Worm (Caenorhabditis elegans) whole organism, young adult: ENCODE measurements around the gene lsm-8.

Source experiments
- B0019.2 ChIP-seq: fragments of 200-800 bp; sonication (Bioruptor generic); conservative IDR thresholded peaks from 2 replicates; pipeline ENCODE4 v1.3.6; 2022; ENCODE audit warnings: missing genetic modification reagents, missing genetic modification characterization, missing compliant biosample characterization
- B0035.1 ChIP-seq: sonication (generic microtip); optimal IDR thresholded peaks from 2 replicates; lab custom pipeline; 2016; ENCODE audit warnings: missing genetic modification characterization, mild to moderate bottlenecking, missing compliant biosample characterization, missing genotype, missing genetic modification reagents
- F23B12.7 ChIP-seq: sonication (generic microtip); optimal IDR thresholded peaks from 2 replicates; lab custom pipeline; 2017; ENCODE audit warnings: missing genetic modification characterization, mild to moderate bottlenecking, missing compliant biosample characterization, antibody characterized with exemption, moderate library complexity; ENCODE audit not compliant: insufficient read depth
- F39B2.1 ChIP-seq: fragments of 200-800 bp; sonication (Bioruptor generic); IDR thresholded peaks from 2 replicates; pipeline ENCODE4 v1.3.6; 2022; ENCODE audit warnings: missing genetic modification reagents, missing genetic modification characterization, missing compliant biosample characterization
- F49E8.2 ChIP-seq: sonication (generic microtip); optimal IDR thresholded peaks from 3 replicates; lab custom pipeline; 2017; ENCODE audit warnings: missing genetic modification characterization, mild to moderate bottlenecking, missing compliant biosample characterization, antibody characterized with exemption, moderate library complexity; ENCODE audit not compliant: insufficient read depth
- F57C9.4 ChIP-seq: sonication (generic microtip); optimal IDR thresholded peaks from 2 replicates; lab custom pipeline; 2017; ENCODE audit warnings: mild to moderate bottlenecking, missing genetic modification characterization, missing compliant biosample characterization
- Y79H2A.3 ChIP-seq: fragments of 200-800 bp; sonication (Bioruptor generic); conservative IDR thresholded peaks from 2 replicates; pipeline ENCODE4 v1.3.6; 2022; ENCODE audit warnings: missing genetic modification reagents, missing genetic modification characterization, missing compliant biosample characterization
- aptf-3 ChIP-seq: fragments of 200-800 bp; sonication (Bioruptor generic); IDR thresholded peaks from 2 replicates; pipeline ENCODE4 v1.3.6; 2022; ENCODE audit warnings: missing genetic modification characterization, missing compliant biosample characterization
- atf-7 ChIP-seq: sonication (generic microtip); optimal IDR thresholded peaks from 2 replicates; lab custom pipeline; 2017; ENCODE audit warnings: mild to moderate bottlenecking, missing genetic modification characterization, missing compliant biosample characterization
- attf-3 ChIP-seq: fragments of 200-800 bp; sonication (Bioruptor generic); conservative IDR thresholded peaks from 2 replicates; pipeline ENCODE4 v1.3.6; 2022; ENCODE audit warnings: missing genetic modification reagents, missing genetic modification characterization, missing compliant biosample characterization
- ccch-3 ChIP-seq: fragments of 200-800 bp; sonication (Bioruptor generic); optimal IDR thresholded peaks from 2 replicates; lab custom pipeline; 2018; ENCODE audit warnings: mild to moderate bottlenecking, missing genetic modification characterization, missing compliant biosample characterization
- ceh-27 ChIP-seq: fragments of 200-800 bp; sonication (Bioruptor generic); optimal IDR thresholded peaks from 2 replicates; lab custom pipeline; 2018; ENCODE audit warnings: mild to moderate bottlenecking, missing genetic modification characterization, moderate library complexity, missing compliant biosample characterization
- ceh-40 ChIP-seq: fragments of 200-800 bp; sonication (Bioruptor generic); IDR thresholded peaks from 2 replicates; pipeline ENCODE4 v1.3.6; 2022; ENCODE audit warnings: missing genetic modification characterization, missing compliant biosample characterization
- die-1 ChIP-seq: sonication (generic microtip); optimal IDR thresholded peaks from 2 replicates; lab custom pipeline; 2016; ENCODE audit warnings: missing genotype, mild to moderate bottlenecking, missing genetic modification characterization, missing compliant biosample characterization
- dox-1 ChIP-seq: fragments of 200-800 bp; sonication (Bioruptor generic); IDR thresholded peaks from 2 replicates; pipeline ENCODE4 v1.3.6; 2022; ENCODE audit warnings: missing genetic modification reagents, missing genetic modification characterization, missing compliant biosample characterization
- egl-18 ChIP-seq: fragments of 200-800 bp; sonication (Bioruptor generic); IDR thresholded peaks from 2 replicates; pipeline ENCODE4 v1.3.6; 2022; ENCODE audit warnings: missing genetic modification reagents, missing genetic modification characterization, missing compliant biosample characterization
- egrh-3 ChIP-seq: fragments of 200-800 bp; sonication (Bioruptor generic); IDR thresholded peaks from 2 replicates; pipeline ENCODE4 v1.3.6; 2022; ENCODE audit warnings: missing genetic modification reagents, missing genetic modification characterization, missing compliant biosample characterization
- ekl-4 ChIP-seq: fragments of 200-800 bp; sonication (Bioruptor generic); IDR thresholded peaks from 2 replicates; pipeline ENCODE4 v1.3.6; 2022; ENCODE audit warnings: missing genetic modification reagents, missing genetic modification characterization, missing compliant biosample characterization
- ets-4 ChIP-seq: fragments of 200-800 bp; sonication (Bioruptor generic); optimal IDR thresholded peaks from 2 replicates; lab custom pipeline; 2018; ENCODE audit warnings: mild to moderate bottlenecking, missing genetic modification characterization, missing compliant biosample characterization
- hlh-12 ChIP-seq: sonication (generic microtip); optimal IDR thresholded peaks from 2 replicates; lab custom pipeline; 2016; ENCODE audit warnings: missing genetic modification characterization, missing compliant biosample characterization
- hmg-20 ChIP-seq: fragments of 200-800 bp; sonication (Bioruptor generic); IDR thresholded peaks from 2 replicates; pipeline ENCODE4 v1.3.6; 2022; ENCODE audit warnings: missing genetic modification reagents, missing genetic modification characterization, missing compliant biosample characterization
- hrde-1 ChIP-seq: sonication (generic microtip); optimal IDR thresholded peaks from 2 replicates; lab custom pipeline; 2016; ENCODE audit warnings: missing genetic modification characterization, mild to moderate bottlenecking, missing compliant biosample characterization, moderate library complexity, missing genotype, missing genetic modification reagents, borderline replicate concordance
- lin-35 ChIP-seq, 3 experiments: fragments of 150-350 bp in 2 of 3; sonication (generic microtip) in 1 of 3; optimal IDR thresholded peaks; 2 replicates each; lab custom pipeline; 2014 to 2018; ENCODE audit warnings: missing biosample characterization in 3 of 3, missing genetic modification characterization in 3 of 3, missing genetic modification reagents in 3 of 3
- lin-40 ChIP-seq: sonication (generic microtip); optimal IDR thresholded peaks from 2 replicates; lab custom pipeline; 2016; ENCODE audit warnings: missing genetic modification characterization, mild to moderate bottlenecking, missing compliant biosample characterization, missing genotype, missing genetic modification reagents
- lsl-1 ChIP-seq: fragments of 200-800 bp; sonication (Bioruptor generic); optimal IDR thresholded peaks from 2 replicates; lab custom pipeline; 2018; ENCODE audit warnings: mild to moderate bottlenecking, missing genetic modification characterization, moderate library complexity, missing compliant biosample characterization
- madf-10 ChIP-seq: sonication (generic microtip); optimal IDR thresholded peaks from 2 replicates; lab custom pipeline; 2016; ENCODE audit warnings: mild to moderate bottlenecking, missing genetic modification characterization, missing compliant biosample characterization
- madf-8 ChIP-seq: fragments of 200-800 bp; sonication (Bioruptor generic); conservative IDR thresholded peaks from 2 replicates; pipeline ENCODE4 v1.3.6; 2022; ENCODE audit warnings: missing genetic modification reagents, missing genetic modification characterization, missing compliant biosample characterization
- mcd-1 ChIP-seq: fragments of 200-800 bp; sonication (Bioruptor generic); IDR thresholded peaks from 2 replicates; pipeline ENCODE4 v1.3.6; 2022; ENCODE audit warnings: missing genetic modification reagents, missing genetic modification characterization, missing compliant biosample characterization
- nfya-2 ChIP-seq: fragments of 200-800 bp; sonication (Bioruptor generic); IDR thresholded peaks from 2 replicates; pipeline ENCODE4 v1.3.6; 2022; ENCODE audit warnings: missing genetic modification reagents, missing genetic modification characterization, missing compliant biosample characterization
- nfyb-1 ChIP-seq: fragments of 200-800 bp; sonication (Bioruptor generic); IDR thresholded peaks from 2 replicates; pipeline ENCODE4 v1.3.6; 2022; ENCODE audit warnings: missing genetic modification reagents, missing genetic modification characterization, missing compliant biosample characterization
- repo-1 ChIP-seq: sonication (generic microtip); optimal IDR thresholded peaks from 2 replicates; lab custom pipeline; 2017; ENCODE audit warnings: mild to moderate bottlenecking, missing genetic modification characterization, missing compliant biosample characterization
- sea-2 ChIP-seq: fragments of 200-800 bp; sonication (Bioruptor generic); IDR thresholded peaks from 2 replicates; pipeline ENCODE4 v1.3.6; 2022; ENCODE audit warnings: missing genetic modification characterization, missing compliant biosample characterization
- snpc-1.3 ChIP-seq: sonication (generic microtip); optimal IDR thresholded peaks from 2 replicates; lab custom pipeline; 2017; ENCODE audit warnings: missing genetic modification characterization, mild to moderate bottlenecking, missing compliant biosample characterization, antibody characterized with exemption, moderate library complexity, missing genotype, missing genetic modification reagents; ENCODE audit not compliant: insufficient read depth
- snpc-3.4 ChIP-seq: sonication (generic microtip); optimal IDR thresholded peaks from 2 replicates; lab custom pipeline; 2017; ENCODE audit warnings: missing genetic modification characterization, mild to moderate bottlenecking, missing compliant biosample characterization, antibody characterized with exemption, moderate library complexity, missing genotype, missing genetic modification reagents
- snpc-4 ChIP-seq, 5 experiments: fragments of 150-350 bp in 1 of 5; sonication (generic microtip) in 4 of 5; optimal IDR thresholded peaks; 2 replicates each; lab custom pipeline; 2014 to 2018; ENCODE audit warnings: missing genetic modification characterization in 5 of 5, missing biosample characterization in 3 of 5, antibody characterized with exemption in 2 of 5, mild to moderate bottlenecking in 2 of 5, missing compliant biosample characterization in 2 of 5, missing genotype in 2 of 5, moderate library complexity in 2 of 5, missing genetic modification reagents in 1 of 5
- somi-1 ChIP-seq: fragments of 200-800 bp; sonication (Bioruptor generic); optimal IDR thresholded peaks from 2 replicates; lab custom pipeline; 2018; ENCODE audit warnings: mild to moderate bottlenecking, missing genetic modification characterization, missing compliant biosample characterization
- tlf-1 ChIP-seq: fragments of 200-800 bp; sonication (Bioruptor generic); optimal IDR thresholded peaks from 2 replicates; lab custom pipeline; 2018; ENCODE audit warnings: mild to moderate bottlenecking, missing genetic modification characterization, missing compliant biosample characterization
- ztf-18 ChIP-seq: sonication (generic microtip); optimal IDR thresholded peaks from 2 replicates; lab custom pipeline; 2016; ENCODE audit warnings: missing genotype, mild to moderate bottlenecking, missing genetic modification characterization, missing compliant biosample characterization
- ztf-25 ChIP-seq: fragments of 200-800 bp; sonication (Bioruptor generic); IDR thresholded peaks from 2 replicates; pipeline ENCODE4 v1.3.6; 2022; ENCODE audit warnings: missing genetic modification reagents, missing genetic modification characterization, missing compliant biosample characterization
- ztf-28 ChIP-seq: fragments of 200-800 bp; sonication (Bioruptor generic); IDR thresholded peaks from 2 replicates; pipeline ENCODE4 v1.3.6; 2022; ENCODE audit warnings: missing genetic modification reagents, missing genetic modification characterization, missing compliant biosample characterization
- ztf-3 ChIP-seq: fragments of 200-800 bp; sonication (Bioruptor generic); optimal IDR thresholded peaks from 2 replicates; lab custom pipeline; 2018; ENCODE audit warnings: mild to moderate bottlenecking, missing genetic modification characterization, missing compliant biosample characterization

lsm-8 gene

DNA sequence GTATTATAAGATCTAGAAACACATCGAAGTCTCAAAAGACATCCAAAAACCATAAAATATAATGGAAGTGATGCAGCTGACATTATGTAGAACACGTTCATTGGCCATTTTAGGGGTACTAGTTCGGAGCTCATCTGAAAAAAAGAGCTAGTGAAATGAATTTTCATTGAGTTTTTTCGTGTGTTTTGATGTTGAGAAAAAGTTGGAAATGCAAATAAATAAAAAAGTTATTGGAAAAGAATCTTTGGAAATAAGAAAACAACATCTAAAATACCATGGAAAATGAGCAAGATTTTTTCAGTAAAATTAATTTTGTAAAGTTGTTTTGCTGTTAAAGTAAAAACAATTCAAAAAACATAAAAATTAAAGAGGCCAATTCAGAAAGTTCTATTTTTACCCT lies 35.6 kb upstream of the lsm-8 start, which contains the start of gene srv-24:
Gene srv-24, minus strand, starts transcription at position 101 of the 400 bp plus-strand sequence.
- TF ChIP-seq B0019.2 (GFP tag; lab: Robert Waterston, UW), result no peak
- TF ChIP-seq F49E8.2 (tag; lab: Kevin White, UChicago), result no peak
- no peak for TF ChIP-seq ztf-28 (GFP tag; lab: Robert Waterston, UW)
- TF ChIP-seq B0035.1, result no peak
- TF ChIP-seq madf-8, result no peak
- TF ChIP-seq lin-40 (tag; lab: Kevin White, UChicago), result no peak
- TF ChIP-seq aptf-3 (GFP tag; lab: Robert Waterston, UW), result no peak
- TF ChIP-seq lin-35 (GFP tag; optimal IDR thresholded peaks at IDR 0.05; lab: Kevin White, UChicago), result no peak
- TF ChIP-seq snpc-1.3 (tag; lab: Kevin White, UChicago), result no peak

DNA sequence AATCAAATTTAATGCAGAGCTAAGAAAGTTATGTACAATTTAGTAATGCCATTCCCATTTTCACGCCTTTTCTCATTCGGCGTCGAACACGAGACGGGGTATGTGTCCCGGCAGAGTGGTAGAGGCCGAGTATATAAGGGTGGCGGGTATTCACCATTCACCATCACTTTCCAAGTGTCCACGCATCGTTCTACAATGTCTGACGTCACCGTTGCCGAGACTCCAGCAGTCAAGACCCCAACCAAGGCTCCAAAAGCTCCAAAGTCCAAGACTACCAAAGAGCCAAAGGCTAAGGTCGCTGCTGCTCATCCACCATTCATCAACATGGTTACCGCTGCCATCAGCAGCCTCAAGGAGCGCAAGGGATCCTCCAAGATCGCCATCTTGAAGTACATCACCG lies 32.2 kb upstream of the lsm-8 start, which contains the start of gene hil-2:
Gene hil-2, plus strand, starts transcription at position 160 of the 400 bp plus-strand sequence.
- TF ChIP-seq snpc-4 (GFP tag; optimal IDR thresholded peaks at IDR 0.05; lab: Kevin White, UChicago) (no peak), snpc-4 (tag; optimal IDR thresholded peaks at IDR 0.05; lab: Kevin White, UChicago) (peak in 2 of 4 experiments; percentile 59 to 60), sea-2 (no peak), hmg-20 (GFP tag; lab: Robert Waterston, UW) (no peak), ccch-3 (GFP tag; lab: Kevin White, UChicago) (no peak), ztf-25 (GFP tag; lab: Robert Waterston, UW) (no peak), F39B2.1 (GFP tag; lab: Robert Waterston, UW) (peak; percentile 97), F57C9.4 (tag; lab: Kevin White, UChicago) (no peak), ekl-4 (GFP tag; lab: Robert Waterston, UW) (no peak)

DNA sequence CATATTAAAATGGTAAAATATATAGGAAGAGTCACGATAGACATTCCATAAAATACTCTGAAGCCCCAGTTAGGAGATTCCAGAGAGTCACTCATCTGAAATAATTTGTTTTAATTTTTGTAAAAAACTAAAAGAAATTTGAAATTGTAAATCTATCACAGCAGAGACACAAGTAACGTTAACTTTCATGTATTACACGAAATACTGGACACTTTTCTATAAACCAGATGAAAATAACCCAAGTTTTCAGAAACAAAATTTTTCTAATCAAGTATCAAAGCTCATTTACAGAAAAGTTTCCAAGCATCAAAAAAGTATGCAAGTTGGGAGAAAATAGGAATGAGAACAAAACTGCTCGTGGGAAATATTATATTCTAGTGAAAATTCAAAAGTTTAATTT lies 28.1 kb upstream of the lsm-8 start, which contains the start of gene srv-27:
Gene srv-27, minus strand, starts transcription at position 101 of the 400 bp plus-strand sequence.
- no peak for TF ChIP-seq egl-18
- no peak for TF ChIP-seq die-1 (tag; lab: Kevin White, UChicago)
- TF ChIP-seq ztf-3, result no peak
- no peak for TF ChIP-seq egrh-3 (GFP tag; lab: Robert Waterston, UW)
- no peak for TF ChIP-seq hlh-12 (tag; lab: Kevin White, UChicago)
- TF ChIP-seq lsl-1 (GFP tag; lab: Kevin White, UChicago), result no peak
- TF ChIP-seq attf-3 (GFP tag; lab: Robert Waterston, UW), result no peak
- TF ChIP-seq lin-40 (tag; lab: Kevin White, UChicago), result no peak
- no peak for TF ChIP-seq hmg-20 (GFP tag; lab: Robert Waterston, UW)
- no peak for TF ChIP-seq ets-4 (GFP tag; lab: Kevin White, UChicago)
- TF ChIP-seq snpc-3.4 (tag; lab: Kevin White, UChicago), result no peak
- TF ChIP-seq, all 124 proteins: peak for 0

DNA sequence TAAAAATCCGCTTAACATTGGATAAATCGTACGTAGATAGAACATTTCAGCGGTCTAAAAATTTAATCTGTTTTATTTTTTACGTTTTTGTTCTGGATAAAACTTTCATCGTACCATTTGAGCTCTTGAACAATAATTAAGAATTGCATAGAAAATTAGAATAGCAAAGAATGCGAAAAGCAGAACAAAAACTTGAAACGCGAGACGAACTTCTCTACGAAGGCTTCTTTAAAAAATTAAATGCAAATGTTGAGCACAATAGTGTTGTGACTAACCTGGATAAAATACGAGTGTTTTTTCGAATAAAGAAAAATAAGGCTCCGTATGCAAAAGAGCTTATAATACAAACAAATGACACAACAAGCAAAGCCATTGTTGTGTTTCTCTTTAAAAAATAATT lies 26.8 kb upstream of the lsm-8 start:
- TF ChIP-seq F23B12.7 (tag; lab: Kevin White, UChicago) (no peak), lin-35 (GFP tag; optimal IDR thresholded peaks at IDR 0.05; lab: Kevin White, UChicago) (no peak), somi-1 (GFP tag; lab: Kevin White, UChicago) (no peak), snpc-1.3 (tag; lab: Kevin White, UChicago) (no peak), dox-1 (GFP tag; lab: Robert Waterston, UW) (no peak), F57C9.4 (tag; lab: Kevin White, UChicago) (no peak), mcd-1 (GFP tag; lab: Robert Waterston, UW) (no peak), nfya-2 (GFP tag; lab: Robert Waterston, UW) (no peak), hrde-1 (tag; lab: Kevin White, UChicago) (no peak), ekl-4 (GFP tag; lab: Robert Waterston, UW) (no peak), Y79H2A.3 (no peak), repo-1 (tag; lab: Kevin White, UChicago) (no peak), tlf-1 (no peak), madf-10 (tag; lab: Kevin White, UChicago) (no peak), sea-2 (no peak), atf-7 (tag; lab: Kevin White, UChicago) (no peak), ceh-40 (GFP tag; lab: Robert Waterston, UW) (no peak), ceh-27 (GFP tag; lab: Kevin White, UChicago) (no peak), ztf-18 (no peak), nfyb-1 (GFP tag; lab: Robert Waterston, UW) (no peak)
